Worm (Caenorhabditis elegans) whole organism, L4 larva: ENCODE measurements around the gene F38A1.8.

Experiments used
- F49E8.2 ChIP-seq: sonication (generic microtip); optimal IDR thresholded peaks from 2 replicates; lab custom pipeline; 2016; ENCODE audit warnings: missing compliant biosample characterization, mild to moderate bottlenecking, missing genetic modification characterization, borderline replicate concordance
- aly-2 ChIP-seq: sonication (generic microtip); optimal IDR thresholded peaks from 2 replicates; lab custom pipeline; 2018; ENCODE audit warnings: missing biosample characterization, missing genetic modification characterization
- ces-1 ChIP-seq: fragments of 150-350 bp; sonication (generic microtip); optimal IDR thresholded peaks from 4 replicates; lab custom pipeline; 2014; ENCODE audit warnings: missing biosample characterization, missing genetic modification reagents, missing genetic modification characterization
- nhr-10 ChIP-seq: fragments of 150-350 bp; optimal IDR thresholded peaks from 2 replicates; lab custom pipeline; 2014; ENCODE audit warnings: missing biosample characterization, missing genetic modification characterization
- nhr-77 ChIP-seq: fragments of 150-350 bp; optimal IDR thresholded peaks from 2 replicates; lab custom pipeline; 2014; ENCODE audit warnings: missing biosample characterization, missing genetic modification characterization
- tag-97 ChIP-seq: fragments of 200-800 bp; sonication (Bioruptor generic); IDR thresholded peaks from 2 replicates; pipeline ENCODE4 v1.3.6; 2022; ENCODE audit warnings: missing genetic modification characterization, missing compliant biosample characterization

ce11 chrIV:1289327-1289726, 49.7 kb upstream of the F38A1.8 start, which contains the start of gene plst-1:
- no peak for TF ChIP-seq nhr-10 (tag; lab: Kevin White, UChicago)
- TF ChIP-seq tag-97 (GFP tag; lab: Robert Waterston, UW): no peak
- TF ChIP-seq ces-1 (GFP tag; lab: Kevin White, UChicago): no peak
- TF ChIP-seq nhr-77 (tag; lab: Kevin White, UChicago): no peak
- no peak for TF ChIP-seq aly-2 (tag; lab: Kevin White, UChicago)
- TF ChIP-seq F49E8.2 (tag; lab: Kevin White, UChicago): no peak
